Worm (Caenorhabditis elegans) whole organism, late embryonic: ENCODE results near the gene srz-97.

Source experiments
- C08G9.2 ChIP-seq: sonication (generic microtip); optimal IDR thresholded peaks from 2 replicates; lab custom pipeline; 2016; ENCODE audit warnings: mild to moderate bottlenecking, missing genetic modification characterization, moderate library complexity, missing compliant biosample characterization
- K09A11.1 ChIP-seq: sonication (generic microtip); optimal IDR thresholded peaks from 2 replicates; lab custom pipeline; 2017; ENCODE audit warnings: antibody characterized with exemption, mild to moderate bottlenecking, missing genetic modification characterization, missing compliant biosample characterization; ENCODE audit not compliant: insufficient read depth
- ceh-24 ChIP-seq: sonication (generic microtip); optimal IDR thresholded peaks from 2 replicates; lab custom pipeline; 2016; ENCODE audit warnings: mild to moderate bottlenecking, missing genetic modification characterization, missing compliant biosample characterization
- dmd-4 ChIP-seq: sonication (generic microtip); optimal IDR thresholded peaks from 2 replicates; lab custom pipeline; 2016; ENCODE audit warnings: borderline replicate concordance, missing genetic modification characterization, missing compliant biosample characterization
- hlh-6 ChIP-seq: sonication (generic microtip); optimal IDR thresholded peaks from 2 replicates; lab custom pipeline; 2016; ENCODE audit warnings: missing genotype, missing genetic modification characterization, missing compliant biosample characterization

DNA sequence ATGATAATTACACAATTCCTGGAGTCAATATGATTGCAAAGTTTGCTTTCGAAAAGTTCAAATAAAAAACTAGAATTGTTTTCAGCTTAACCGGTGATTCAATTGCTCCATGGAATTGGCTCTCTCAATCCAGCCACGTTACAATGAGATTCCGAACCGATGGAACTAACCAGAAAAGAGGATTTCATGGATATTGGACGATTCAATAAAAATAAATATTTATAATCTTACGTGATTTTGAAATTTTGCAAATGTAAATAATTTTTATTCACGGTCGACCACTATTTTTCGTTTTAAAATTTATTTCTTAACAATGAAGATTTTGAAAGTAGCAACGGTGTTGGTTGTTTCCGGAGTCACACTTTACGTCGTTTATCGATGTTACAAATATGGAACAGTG, 13.9 kb upstream of the srz-97 start, which contains the start of gene R02D5.10:
- TF ChIP-seq K09A11.1 (tag; lab: Kevin White, UChicago), result no peak
- no peak for TF ChIP-seq C08G9.2
- no peak for TF ChIP-seq hlh-6 (tag; lab: Kevin White, UChicago)
- no peak for TF ChIP-seq dmd-4
- TF ChIP-seq ceh-24 (tag; lab: Kevin White, UChicago), result no peak
